Worm (Caenorhabditis elegans) whole organism, young adult: ENCODE data around the gene fbxb-106.

Experiments used
- C06A6.2 ChIP-seq: fragments of 200-800 bp; sonication (Bioruptor generic); conservative IDR thresholded peaks from 2 replicates; pipeline ENCODE4 v1.3.6; 2022; ENCODE audit warnings: missing genetic modification characterization, missing compliant biosample characterization
- F49E8.2 ChIP-seq: sonication (generic microtip); optimal IDR thresholded peaks from 3 replicates; lab custom pipeline; 2017; ENCODE audit warnings: missing genetic modification characterization, mild to moderate bottlenecking, missing compliant biosample characterization, antibody characterized with exemption, moderate library complexity; ENCODE audit not compliant: insufficient read depth
- F57C9.4 ChIP-seq: sonication (generic microtip); optimal IDR thresholded peaks from 2 replicates; lab custom pipeline; 2017; ENCODE audit warnings: mild to moderate bottlenecking, missing genetic modification characterization, missing compliant biosample characterization
- bed-2 ChIP-seq: fragments of 200-800 bp; sonication (Bioruptor generic); IDR thresholded peaks from 2 replicates; pipeline ENCODE4 v1.3.6; 2022; ENCODE audit warnings: missing genetic modification reagents, missing genetic modification characterization, missing compliant biosample characterization
- unc-130 ChIP-seq: sonication (generic microtip); optimal IDR thresholded peaks from 2 replicates; lab custom pipeline; 2016; ENCODE audit warnings: missing genetic modification reagents, missing genetic modification characterization, missing compliant biosample characterization

ce11 chrII:2772166-2772565 lies 10.0 kb downstream of the fbxb-106 start, which contains the start of gene sdz-10:
- no peak for TF ChIP-seq F57C9.4
- TF ChIP-seq C06A6.2 (GFP tag; lab: Robert Waterston, UW) = no peak
- TF ChIP-seq F49E8.2 (tag; lab: Kevin White, UChicago) = no peak
- no peak for TF ChIP-seq bed-2
- TF ChIP-seq unc-130 (GFP tag; lab: Kevin White, UChicago) = no peak
